Worm (Caenorhabditis elegans) whole organism, L2 larva: ENCODE data around the gene sdz-10.

Source experiments
- elt-1 ChIP-seq: fragments of 150-350 bp; optimal IDR thresholded peaks from 2 replicates; lab custom pipeline; 2014; ENCODE audit warnings: missing biosample characterization, missing genetic modification characterization
- nhr-25 ChIP-seq: fragments of 150-350 bp; sonication (generic microtip); optimal IDR thresholded peaks from 3 replicates; lab custom pipeline; 2014; ENCODE audit warnings: missing biosample characterization, missing genetic modification characterization

- TF ChIP-seq nhr-25 (no peak), elt-1 (tag; lab: Kevin White, UChicago) (no peak)
These were observed 10.0 kb downstream of the sdz-10 start, which contains the start of gene fbxb-106 for ce11 chrII:2762108-2762507.
